Worm (Caenorhabditis elegans) whole organism, early embryonic: ENCODE results near the gene C26F1.1.

Experiments used
- B0310.2 ChIP-seq: sonication (generic microtip); optimal IDR thresholded peaks from 2 replicates; lab custom pipeline; 2016; ENCODE audit warnings: mild to moderate bottlenecking, missing genetic modification characterization, missing compliant biosample characterization
- F13C5.2 ChIP-seq: sonication (generic microtip); optimal IDR thresholded peaks from 2 replicates; lab custom pipeline; 2017; ENCODE audit warnings: mild to moderate bottlenecking, missing genetic modification characterization, inconsistent platforms, missing compliant biosample characterization
- aly-1 ChIP-seq: sonication (generic microtip); optimal IDR thresholded peaks from 2 replicates; lab custom pipeline; 2016; ENCODE audit warnings: missing genetic modification characterization, missing compliant biosample characterization
- ama-1 ChIP-seq: fragments of 150-350 bp; optimal IDR thresholded peaks from 2 replicates; lab custom pipeline; 2014
- ceh-13 ChIP-seq: fragments of 200-800 bp; sonication (Bioruptor generic); optimal IDR thresholded peaks from 2 replicates; lab custom pipeline; 2018; ENCODE audit warnings: mild to moderate bottlenecking, missing genetic modification characterization, missing compliant biosample characterization
- ceh-36 ChIP-seq: sonication (generic microtip); optimal IDR thresholded peaks from 2 replicates; lab custom pipeline; 2016; ENCODE audit warnings: missing genetic modification characterization, inconsistent platforms, missing compliant biosample characterization
- ets-7 ChIP-seq: sonication (generic microtip); optimal IDR thresholded peaks from 2 replicates; lab custom pipeline; 2016; ENCODE audit warnings: missing genotype, missing genetic modification characterization, missing compliant biosample characterization
- flt-1 ChIP-seq: fragments of 200-800 bp; sonication (Bioruptor generic); IDR thresholded peaks from 2 replicates; pipeline ENCODE4 v1.3.6; 2022; ENCODE audit warnings: missing genetic modification characterization, missing compliant biosample characterization
- hmbx-1 ChIP-seq: sonication (generic microtip); optimal IDR thresholded peaks from 2 replicates; lab custom pipeline; 2016; ENCODE audit warnings: mild to moderate bottlenecking, missing genetic modification characterization, missing compliant biosample characterization
- hmg-4 ChIP-seq: fragments of 200-800 bp; sonication (Bioruptor generic); optimal IDR thresholded peaks from 2 replicates; lab custom pipeline; 2018; ENCODE audit warnings: mild to moderate bottlenecking, missing genetic modification characterization, missing compliant biosample characterization
- hnd-1 ChIP-seq: sonication (generic microtip); optimal IDR thresholded peaks from 2 replicates; lab custom pipeline; 2016; ENCODE audit warnings: missing genetic modification characterization, missing compliant biosample characterization
- pes-1 ChIP-seq: fragments of 200-800 bp; sonication (Bioruptor generic); IDR thresholded peaks from 2 replicates; pipeline ENCODE4 v1.3.6; 2022; ENCODE audit warnings: missing genetic modification reagents, missing genetic modification characterization, missing compliant biosample characterization
- scrt-1 ChIP-seq: fragments of 200-800 bp; sonication (Bioruptor generic); IDR thresholded peaks from 2 replicates; pipeline ENCODE4 v1.3.6; 2022; ENCODE audit warnings: missing genetic modification characterization, missing compliant biosample characterization
- sea-1 ChIP-seq: fragments of 200-800 bp; sonication (Bioruptor generic); conservative IDR thresholded peaks from 2 replicates; pipeline ENCODE4 v1.3.6; 2022; ENCODE audit warnings: missing genetic modification characterization, missing compliant biosample characterization
- tbx-11 ChIP-seq: fragments of 200-800 bp; sonication (Bioruptor generic); IDR thresholded peaks from 2 replicates; pipeline ENCODE4 v1.3.6; 2022; ENCODE audit warnings: missing genetic modification characterization, missing compliant biosample characterization
- tbx-37 ChIP-seq: fragments of 200-800 bp; sonication (Bioruptor generic); conservative IDR thresholded peaks from 2 replicates; pipeline ENCODE4 v1.3.6; 2022; ENCODE audit warnings: missing genetic modification reagents, missing genetic modification characterization, missing compliant biosample characterization
- tra-4 ChIP-seq: sonication (generic microtip); optimal IDR thresholded peaks from 2 replicates; lab custom pipeline; 2017; ENCODE audit warnings: missing genetic modification characterization, missing compliant biosample characterization

The C26F1.1 gene

ce11 chrV:7836911-7837310, 51.7 kb downstream of the C26F1.1 start, which contains the start of gene txt-5:
txt-5 (minus strand) TSS chrV:7837134.
- TF ChIP-seq ama-1 (lab: Kevin White, UChicago) (no peak), tbx-11 (GFP tag; lab: Robert Waterston, UW) (no peak), flt-1 (GFP tag; lab: Robert Waterston, UW) (no peak), ceh-36 (tag; lab: Kevin White, UChicago) (no peak), sea-1 (no peak), hmg-4 (GFP tag; lab: Kevin White, UChicago) (no peak), scrt-1 (GFP tag; lab: Robert Waterston, UW) (no peak), hmbx-1 (tag; lab: Kevin White, UChicago) (no peak), ceh-13 (GFP tag; lab: Kevin White, UChicago) (no peak), B0310.2 (tag; lab: Kevin White, UChicago) (no peak), hnd-1 (tag; lab: Kevin White, UChicago) (no peak), F13C5.2 (no peak), pes-1 (no peak), tra-4 (tag; lab: Kevin White, UChicago) (no peak), aly-1 (no peak), ets-7 (no peak), tbx-37 (GFP tag; lab: Robert Waterston, UW) (no peak)
